Fruit fly (Drosophila melanogaster) Kc167 (cell line): ENCODE results near the gene Nckx30C.

ENCODE experiments used
- Myc ChIP-seq: fragments of >200 bp; optimal IDR thresholded peaks from 2 replicates; lab custom pipeline; 2017; ENCODE audit warnings: missing external identifiers
- Sin3A ChIP-seq: fragments of >200 bp; optimal IDR thresholded peaks from 2 replicates; lab custom pipeline; 2018; ENCODE audit warnings: missing external identifiers
- h ChIP-seq: fragments of >200 bp; optimal IDR thresholded peaks from 3 replicates; lab custom pipeline; 2018; ENCODE audit warnings: missing external identifiers
- insv ChIP-seq: fragments of >200 bp; optimal IDR thresholded peaks from 3 replicates; lab custom pipeline; 2018; ENCODE audit warnings: missing external identifiers
- psq ChIP-seq: fragments of >200 bp; optimal IDR thresholded peaks from 2 replicates; lab custom pipeline; 2017; ENCODE audit warnings: missing external identifiers
- ttk ChIP-seq: sonication (Bioruptor generic); optimal IDR thresholded peaks from 2 replicates; lab custom pipeline; 2017; ENCODE audit warnings: missing external identifiers

- TF ChIP-seq psq (lab: Kevin White, UChicago) (no peak), Myc (no peak), Sin3A (lab: Kevin White, UChicago) (no peak), ttk (no peak), insv (no peak), h (no peak)
These were observed 22.4 kb upstream of the Nckx30C start, which contains the start of gene CG17633 for dm6 chr2L:9768735-9769134.
